Fruit fly (Drosophila melanogaster): ENCODE results near the gene GILT2.

GILT2 gene

DNA sequence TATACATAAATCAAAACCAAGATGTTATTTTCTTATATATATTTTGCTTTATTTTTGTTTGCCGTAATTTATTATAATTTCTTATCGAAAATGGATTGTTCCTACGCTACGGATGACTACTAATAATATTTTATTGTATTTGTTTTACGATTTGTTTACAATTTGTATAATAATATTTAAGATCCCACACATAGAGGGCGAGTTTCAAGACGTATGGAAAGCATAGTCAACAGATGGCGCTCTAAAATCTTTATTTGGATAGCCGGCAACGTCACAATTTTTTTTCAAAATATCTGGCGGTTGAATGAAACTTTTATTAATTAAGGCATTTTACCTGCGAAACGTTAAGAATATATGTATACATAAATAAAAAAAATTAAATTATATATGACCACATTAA, 43.2 kb downstream of the GILT2 start (continued):
- no peak for TF ChIP-seq dimm (GFP tag; IDR thresholded peaks at IDR 0.05)
- TF ChIP-seq Max (GFP tag; optimal IDR thresholded peaks at IDR 0.05): no peak
- TF ChIP-seq CG15011 (GFP tag; optimal IDR thresholded peaks at IDR 0.05): no peak
- TF ChIP-seq CG10979 (tag; optimal IDR thresholded peaks at IDR 0.05): peak; percentile 24
- peak; percentile 12 for TF ChIP-seq CG8924 (tag; optimal IDR thresholded peaks at IDR 0.05)
- no peak for TF ChIP-seq Dll (GFP tag; IDR thresholded peaks at IDR 0.05; ENCODE audit: partially characterized antibody)
- no peak for TF ChIP-seq crc (GFP tag; optimal IDR thresholded peaks at IDR 0.05)
- peak; percentile 32; the same call in 1 of the 2 replicates for TF ChIP-seq NFAT (GFP tag; IDR thresholded peaks at IDR 0.05)
- TF ChIP-seq gsb-n (tag; optimal IDR thresholded peaks at IDR 0.05): peak; percentile 7
- TF ChIP-seq lab (GFP tag; optimal IDR thresholded peaks at IDR 0.05): peak; percentile 10
- no peak for TF ChIP-seq pb (GFP tag; optimal IDR thresholded peaks at IDR 0.05)
- TF ChIP-seq CG3281 (GFP tag; optimal IDR thresholded peaks at IDR 0.05): peak; percentile 2
- TF ChIP-seq CG13296 (GFP tag; optimal IDR thresholded peaks at IDR 0.05): peak; percentile 19
- no peak for TF ChIP-seq danr (GFP tag; IDR thresholded peaks at IDR 0.05)
- TF ChIP-seq Asciz (GFP tag; optimal IDR thresholded peaks at IDR 0.05): peak; percentile 2
- TF ChIP-seq onecut (GFP tag; IDR thresholded peaks at IDR 0.05): peak; percentile 22; the same call in 1 of the 2 replicates
- TF ChIP-seq HLHmδ (GFP tag; optimal IDR thresholded peaks at IDR 0.05): no peak
- TF ChIP-seq CG11696 (GFP tag; IDR thresholded peaks at IDR 0.05): no peak
- TF ChIP-seq CG12155 (GFP tag; optimal IDR thresholded peaks at IDR 0.05): peak; percentile 1
- peak; percentile 32 for TF ChIP-seq CG1602 (GFP tag; optimal IDR thresholded peaks at IDR 0.05)
- TF ChIP-seq sqz (GFP tag; optimal IDR thresholded peaks at IDR 0.05): no peak
- TF ChIP-seq CG15269 (tag; optimal IDR thresholded peaks at IDR 0.05): peak; percentile 43
- no peak for TF ChIP-seq Dfd (GFP tag; optimal IDR thresholded peaks at IDR 0.05)
- peak; percentile 56 for TF ChIP-seq gem (tag; optimal IDR thresholded peaks at IDR 0.05)
- no peak for TF ChIP-seq zen2 (GFP tag; IDR thresholded peaks at IDR 0.05; ENCODE audit: partially characterized antibody)
- TF ChIP-seq trem (tag; optimal IDR thresholded peaks at IDR 0.05): peak; percentile 26
- no peak for TF ChIP-seq CG10431 (GFP tag; optimal IDR thresholded peaks at IDR 0.05)
- TF ChIP-seq pita (GFP tag; optimal IDR thresholded peaks at IDR 0.05): peak; percentile 17
- peak; percentile 46; the same call in 1 of the 2 replicates for TF ChIP-seq Ptx1 (GFP tag; IDR thresholded peaks at IDR 0.05)
- peak; percentile 42; the same call in 1 of the 2 replicates for TF ChIP-seq Bgb (GFP tag; IDR thresholded peaks at IDR 0.05; ENCODE audit: partially characterized antibody)
- TF ChIP-seq unpg (GFP tag; optimal IDR thresholded peaks at IDR 0.05): peak; percentile 23
- peak; percentile 9 for TF ChIP-seq maf-S (GFP tag; optimal IDR thresholded peaks at IDR 0.05)
- peak; percentile 36 for TF ChIP-seq CG5245 (GFP tag; optimal IDR thresholded peaks at IDR 0.05)
- no peak for TF ChIP-seq Hsf (GFP tag; optimal IDR thresholded peaks at IDR 0.05)
- peak; percentile 65 for TF ChIP-seq CG3847 (GFP tag; IDR thresholded peaks at IDR 0.05)
- peak; percentile 75 for TF ChIP-seq Med (GFP tag)
- TF ChIP-seq Sin3A (optimal IDR thresholded peaks at IDR 0.05): no peak
- peak; percentile 48; the same call in 1 of the 3 replicates for TF ChIP-seq jigr1 (GFP tag; IDR thresholded peaks at IDR 0.05)
- TF ChIP-seq HLH3B (GFP tag; IDR thresholded peaks at IDR 0.05): no peak
- TF ChIP-seq CG30403 (GFP tag; optimal IDR thresholded peaks at IDR 0.05): peak; percentile 42
- TF ChIP-seq CG3995 (GFP tag; optimal IDR thresholded peaks at IDR 0.05): peak; percentile 25
- no peak; the same call in 1 of the 2 replicates for TF ChIP-seq CG1024 (GFP tag; IDR thresholded peaks at IDR 0.05)
- peak; percentile 22; the same call in 1 of the 2 replicates for TF ChIP-seq lmd (GFP tag; IDR thresholded peaks at IDR 0.05)
- TF ChIP-seq h (optimal IDR thresholded peaks at IDR 0.05): no peak
- 0 out of 2 replicates have a peak, but pooled peaks have one; percentile 11 for TF ChIP-seq CG11085 (GFP tag; IDR thresholded peaks at IDR 0.05)
- no peak for TF ChIP-seq ken (GFP tag; IDR thresholded peaks at IDR 0.05)
- TF ChIP-seq ase (GFP tag; IDR thresholded peaks at IDR 0.05): no peak
- peak; percentile 41 for TF ChIP-seq exex (tag; optimal IDR thresholded peaks at IDR 0.05)
- no peak for TF ChIP-seq YL-1 (GFP tag; optimal IDR thresholded peaks at IDR 0.05)
- TF ChIP-seq CG13424 (tag; optimal IDR thresholded peaks at IDR 0.05): peak; percentile 33
- no peak for TF ChIP-seq schlank (tag; optimal IDR thresholded peaks at IDR 0.05)
- 0 out of 2 replicates have a peak, but pooled peaks have one; percentile 6 for TF ChIP-seq CG14441 (GFP tag; IDR thresholded peaks at IDR 0.05)
